Fruit fly (Drosophila melanogaster): Measurements from ENCODE around the gene Creld.

DNA sequence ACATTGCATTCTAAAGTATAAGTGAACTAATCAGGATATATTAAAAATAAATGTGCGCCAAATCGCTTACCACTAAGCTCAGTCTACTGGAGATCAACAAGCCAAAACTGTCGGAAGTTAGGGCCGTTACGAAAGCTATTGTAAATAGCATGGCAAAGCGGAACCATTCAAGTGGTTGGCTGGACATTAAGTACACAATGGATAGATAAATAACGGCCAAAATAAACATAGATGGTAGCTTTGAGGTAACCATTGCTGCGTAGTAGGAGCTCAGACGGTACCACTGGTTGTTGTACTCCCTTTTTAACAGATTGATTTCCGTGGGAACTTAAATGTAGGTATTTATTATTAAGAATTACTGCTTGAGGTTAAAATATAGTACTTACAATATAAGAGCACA, 15.6 kb downstream of the Creld start:
- TF ChIP-seq pan (optimal IDR thresholded peaks at IDR 0.05) (no peak), psq (optimal IDR thresholded peaks at IDR 0.05) (no peak)

Measured in whole organism.